Fruit fly (Drosophila melanogaster) whole organism, embryonic: ENCODE data around the gene CG4101.

ENCODE experiments used
- CG10267 ChIP-seq: fragments of 200-800 bp; sonication (Bioruptor generic); optimal IDR thresholded peaks from 2 replicates; lab custom pipeline; 2018; ENCODE audit warnings: missing biosample characterization, mild to moderate bottlenecking, missing genetic modification characterization, moderate library complexity
- CG12155 ChIP-seq: fragments of 200-800 bp; sonication (Bioruptor generic); optimal IDR thresholded peaks from 3 replicates; lab custom pipeline; 2016; ENCODE audit warnings: missing biosample characterization, missing genetic modification characterization
- CG13894 ChIP-seq: fragments of 200-800 bp; sonication (Bioruptor generic); optimal IDR thresholded peaks from 3 replicates; lab custom pipeline; 2018; ENCODE audit warnings: missing biosample characterization, mild to moderate bottlenecking, missing genetic modification characterization, moderate library complexity
- CG14710 ChIP-seq: fragments of 200-800 bp; sonication (Bioruptor generic); optimal IDR thresholded peaks from 3 replicates; lab custom pipeline; 2019; ENCODE audit warnings: missing biosample characterization, mild to moderate bottlenecking, missing genetic modification characterization, moderate library complexity
- CG1603 ChIP-seq: fragments of 200-800 bp; sonication (Bioruptor generic); optimal IDR thresholded peaks from 2 replicates; lab custom pipeline; 2019; ENCODE audit warnings: missing biosample characterization, mild to moderate bottlenecking, missing genetic modification characterization, moderate library complexity
- CG16813 ChIP-seq: fragments of 200-800 bp; sonication (Bioruptor generic); IDR thresholded peaks from 3 replicates; pipeline ENCODE4 v1.3.6; 2022; ENCODE audit warnings: missing biosample characterization, missing genetic modification characterization; ENCODE audit not compliant: partially characterized antibody
- CG17829 ChIP-seq: fragments of 200-800 bp; optimal IDR thresholded peaks from 2 replicates; lab custom pipeline; 2019; ENCODE audit warnings: missing biosample characterization, mild to moderate bottlenecking, missing genetic modification characterization, moderate library complexity
- CG18476 ChIP-seq: fragments of 200-800 bp; sonication (Bioruptor generic); optimal IDR thresholded peaks from 2 replicates; lab custom pipeline; 2016; ENCODE audit warnings: missing biosample characterization, mild to moderate bottlenecking, missing genetic modification characterization
- CG30020 ChIP-seq: fragments of 200-800 bp; optimal IDR thresholded peaks from 2 replicates; lab custom pipeline; 2019; ENCODE audit warnings: missing biosample characterization, mild to moderate bottlenecking, missing genetic modification characterization, moderate library complexity
- CG30403 ChIP-seq: fragments of 200-800 bp; sonication (Bioruptor generic); optimal IDR thresholded peaks from 3 replicates; lab custom pipeline; 2016; ENCODE audit warnings: missing biosample characterization, missing genetic modification characterization
- CG31441 ChIP-seq: fragments of 200-800 bp; sonication (Bioruptor generic); IDR thresholded peaks from 2 replicates; pipeline ENCODE4 v1.3.6; 2022; ENCODE audit warnings: missing biosample characterization, missing genetic modification characterization
- CG32532 ChIP-seq: fragments of 200-800 bp; sonication (Bioruptor generic); IDR thresholded peaks from 2 replicates; pipeline ENCODE4 v1.3.6; 2022; ENCODE audit warnings: missing biosample characterization, missing genetic modification characterization
- CG33213 ChIP-seq: fragments of 200-800 bp; sonication (Bioruptor generic); optimal IDR thresholded peaks from 3 replicates; lab custom pipeline; 2016; ENCODE audit warnings: missing biosample characterization, missing genetic modification characterization
- CG33557 ChIP-seq: fragments of 200-800 bp; sonication (Bioruptor generic); optimal IDR thresholded peaks from 2 replicates; lab custom pipeline; 2019; ENCODE audit warnings: missing biosample characterization, mild to moderate bottlenecking, missing genetic modification characterization, moderate library complexity
- CG3847 ChIP-seq: fragments of 200-800 bp; sonication (Bioruptor generic); IDR thresholded peaks from 2 replicates; pipeline ENCODE4 v1.3.6; 2022; ENCODE audit warnings: missing biosample characterization, missing genetic modification characterization
- CG42726 ChIP-seq: fragments of 200-800 bp; sonication (Bioruptor generic); IDR thresholded peaks from 2 replicates; pipeline ENCODE4 v1.3.6; 2022; ENCODE audit warnings: missing biosample characterization, missing genetic modification characterization; ENCODE audit not compliant: partially characterized antibody
- CG7928 ChIP-seq: fragments of 200-800 bp; sonication (Bioruptor generic); optimal IDR thresholded peaks from 2 replicates; lab custom pipeline; 2017; ENCODE audit warnings: missing biosample characterization, mild to moderate bottlenecking, missing genetic modification characterization
- CG9932 ChIP-seq: fragments of 200-800 bp; sonication (Bioruptor generic); IDR thresholded peaks from 2 replicates; pipeline ENCODE4 v1.3.6; 2022; ENCODE audit warnings: missing biosample characterization, missing genetic modification characterization
- Doc3 ChIP-seq: fragments of 200-800 bp; sonication (Bioruptor generic); IDR thresholded peaks from 3 replicates; pipeline ENCODE4 v1.3.6; 2022; ENCODE audit warnings: missing biosample characterization, missing genetic modification characterization; ENCODE audit not compliant: partially characterized antibody
- Gug ChIP-seq: fragments of 200-800 bp; sonication (Bioruptor generic); IDR thresholded peaks from 4 replicates; pipeline ENCODE4 v1.3.6; 2022; ENCODE audit warnings: missing biosample characterization, missing genetic modification characterization
- HLH54F ChIP-seq: fragments of 200-800 bp; sonication (Bioruptor generic); optimal IDR thresholded peaks from 3 replicates; lab custom pipeline; 2016; ENCODE audit warnings: missing biosample characterization, missing genetic modification characterization
- MBD-R2 ChIP-seq: fragments of 200-800 bp; sonication (Bioruptor generic); IDR thresholded peaks from 2 replicates; pipeline ENCODE4 v1.3.6; 2022; ENCODE audit warnings: missing biosample characterization, missing genetic modification characterization
- Max ChIP-seq: fragments of 200-800 bp; sonication (Bioruptor generic); optimal IDR thresholded peaks from 2 replicates; lab custom pipeline; 2016; ENCODE audit warnings: missing biosample characterization, mild to moderate bottlenecking, missing genetic modification characterization
- Nf-YC ChIP-seq: fragments of 200-800 bp; optimal IDR thresholded peaks from 3 replicates; lab custom pipeline; 2019; ENCODE audit warnings: missing biosample characterization, mild to moderate bottlenecking, missing genetic modification characterization, moderate library complexity
- Side ChIP-seq: fragments of 200-800 bp; sonication (Bioruptor generic); optimal IDR thresholded peaks from 2 replicates; lab custom pipeline; 2016; ENCODE audit warnings: missing biosample characterization, missing genetic modification characterization
- Sin3A ChIP-seq: fragments of >200 bp; optimal IDR thresholded peaks from 2 replicates; lab custom pipeline; 2018
- Spps ChIP-seq: fragments of 200-800 bp; sonication (Bioruptor generic); optimal IDR thresholded peaks from 2 replicates; lab custom pipeline; 2018; ENCODE audit warnings: missing biosample characterization, mild to moderate bottlenecking, missing genetic modification characterization
- Sry-β ChIP-seq: fragments of 200-800 bp; sonication (Bioruptor generic); optimal IDR thresholded peaks from 2 replicates; lab custom pipeline; 2018; ENCODE audit warnings: missing biosample characterization, mild to moderate bottlenecking, missing genetic modification characterization, moderate library complexity
- amos ChIP-seq: fragments of 200-800 bp; sonication (Bioruptor generic); IDR thresholded peaks from 2 replicates; pipeline ENCODE4 v1.3.6; 2022; ENCODE audit warnings: missing biosample characterization, missing genetic modification characterization; ENCODE audit not compliant: partially characterized antibody
- aop ChIP-seq: fragments of 200-800 bp; sonication (Bioruptor generic); IDR thresholded peaks from 2 replicates; pipeline ENCODE4 v1.3.6; 2022; ENCODE audit warnings: missing biosample characterization, missing genetic modification characterization
- bbx ChIP-seq: fragments of 200-800 bp; sonication (Bioruptor generic); IDR thresholded peaks from 2 replicates; pipeline ENCODE4 v1.3.6; 2022; ENCODE audit warnings: missing biosample characterization, missing genetic modification characterization; ENCODE audit not compliant: partially characterized antibody
- dati ChIP-seq: fragments of 200-800 bp; sonication (Bioruptor generic); IDR thresholded peaks from 2 replicates; pipeline ENCODE4 v1.3.6; 2022; ENCODE audit warnings: missing biosample characterization, missing genetic modification characterization
- dm ChIP-seq: fragments of 200-800 bp; sonication (Bioruptor generic); optimal IDR thresholded peaks from 3 replicates; lab custom pipeline; 2016; ENCODE audit warnings: missing biosample characterization, missing genetic modification characterization
- en ChIP-seq: fragments of 200-800 bp; sonication (Bioruptor generic); optimal IDR thresholded peaks from 2 replicates; lab custom pipeline; 2016; ENCODE audit warnings: missing biosample characterization, missing genetic modification characterization
- fd96Cb ChIP-seq: fragments of 200-800 bp; sonication (Bioruptor generic); optimal IDR thresholded peaks from 2 replicates; lab custom pipeline; 2018; ENCODE audit warnings: missing biosample characterization, mild to moderate bottlenecking, missing genetic modification characterization, moderate library complexity
- gfzf ChIP-seq: fragments of 200-800 bp; sonication (Bioruptor generic); optimal IDR thresholded peaks from 2 replicates; lab custom pipeline; 2016; ENCODE audit warnings: missing biosample characterization, mild to moderate bottlenecking, missing genetic modification characterization, moderate library complexity
- grau ChIP-seq: fragments of 200-800 bp; optimal IDR thresholded peaks from 3 replicates; lab custom pipeline; 2019; ENCODE audit warnings: missing biosample characterization, mild to moderate bottlenecking, missing genetic modification characterization, moderate library complexity
- gro ChIP-seq: fragments of 200-800 bp; sonication (Bioruptor generic); optimal IDR thresholded peaks from 2 replicates; lab custom pipeline; 2016; ENCODE audit warnings: missing biosample characterization, missing genetic modification characterization
- knrl ChIP-seq: fragments of 200-800 bp; sonication (Bioruptor generic); IDR thresholded peaks from 3 replicates; pipeline ENCODE4 v1.3.6; 2022; ENCODE audit warnings: missing biosample characterization, missing genetic modification characterization; ENCODE audit not compliant: partially characterized antibody
- lilli ChIP-seq: fragments of 200-800 bp; sonication (Bioruptor generic); optimal IDR thresholded peaks from 3 replicates; lab custom pipeline; 2016; ENCODE audit warnings: missing biosample characterization, missing genetic modification characterization
- lmd ChIP-seq: fragments of 200-800 bp; sonication (Bioruptor generic); IDR thresholded peaks from 2 replicates; pipeline ENCODE4 v1.3.6; 2022; ENCODE audit warnings: missing biosample characterization, missing genetic modification characterization
- sd ChIP-seq: fragments of 200-800 bp; sonication (Bioruptor generic); optimal IDR thresholded peaks from 3 replicates; lab custom pipeline; 2018; ENCODE audit warnings: missing biosample characterization, mild to moderate bottlenecking, missing genetic modification characterization, moderate library complexity
- slbo ChIP-seq: fragments of 200-800 bp; sonication (Bioruptor generic); IDR thresholded peaks from 2 replicates; pipeline ENCODE4 v1.3.6; 2022; ENCODE audit warnings: missing biosample characterization, missing genetic modification characterization
- stwl ChIP-seq: fragments of 200-800 bp; sonication (Bioruptor generic); optimal IDR thresholded peaks from 3 replicates; lab custom pipeline; 2018; ENCODE audit warnings: missing biosample characterization, mild to moderate bottlenecking, missing genetic modification characterization, moderate library complexity
- sug ChIP-seq: fragments of 200-800 bp; optimal IDR thresholded peaks from 2 replicates; lab custom pipeline; 2019; ENCODE audit warnings: missing biosample characterization, mild to moderate bottlenecking, missing genetic modification characterization, moderate library complexity
- toy ChIP-seq: fragments of 200-800 bp; sonication (Bioruptor generic); IDR thresholded peaks from 2 replicates; pipeline ENCODE4 v1.3.6; 2022; ENCODE audit warnings: missing biosample characterization, missing genetic modification characterization
- vvl ChIP-seq: fragments of 200-800 bp; sonication (Bioruptor generic); IDR thresholded peaks from 2 replicates; pipeline ENCODE4 v1.3.6; 2022; ENCODE audit warnings: missing biosample characterization, missing genetic modification characterization
- wdn ChIP-seq: fragments of 200-800 bp; sonication (Bioruptor generic); IDR thresholded peaks from 2 replicates; pipeline ENCODE4 v1.3.6; 2022; ENCODE audit warnings: missing biosample characterization, missing genetic modification characterization
- wor ChIP-seq: fragments of 200-800 bp; sonication (Bioruptor generic); IDR thresholded peaks from 2 replicates; pipeline ENCODE4 v1.3.6; 2022; ENCODE audit warnings: missing biosample characterization, missing genetic modification characterization

CG4101 gene

dm6 chr3L:16584074-16584578 lies 28.2 kb upstream of the CG4101 start, which contains the start of gene UQCR-C2 (continued):
- peak; percentile 96 for TF ChIP-seq CG31441
- TF ChIP-seq Doc3 (GFP tag; lab: Robert Waterston, UW): peak; percentile 33; the same call in 1 of the 3 replicates
- TF ChIP-seq Side (GFP tag; lab: Kevin White, UChicago): peak; percentile 1
- TF ChIP-seq CG1603 (tag; lab: Kevin White, UChicago): peak; percentile 79
- peak; percentile 71 for TF ChIP-seq CG33213 (GFP tag; lab: Kevin White, UChicago)
- peak; percentile 19 for TF ChIP-seq lilli (GFP tag; lab: Kevin White, UChicago)
- TF ChIP-seq Sry-β (GFP tag; lab: Kevin White, UChicago): peak; percentile 34
- peak; percentile 37 for TF ChIP-seq CG7928 (GFP tag; lab: Kevin White, UChicago)
- TF ChIP-seq CG42726 (GFP tag; lab: Robert Waterston, UW): peak; percentile 44; the same call in 1 of the 2 replicates
- no peak for TF ChIP-seq aop (GFP tag; lab: Robert Waterston, UW)
- TF ChIP-seq bbx (GFP tag; lab: Robert Waterston, UW): peak; percentile 38
- peak; percentile 49 for TF ChIP-seq vvl (GFP tag; lab: Robert Waterston, UW)
- TF ChIP-seq CG18476 (GFP tag; lab: Kevin White, UChicago): no peak
- TF ChIP-seq en (GFP tag; lab: Kevin White, UChicago): no peak
- TF ChIP-seq CG16813 (GFP tag; lab: Robert Waterston, UW): peak; percentile 52; the same call in 2 of the 3 replicates
- peak; percentile 9 for TF ChIP-seq Max (GFP tag; lab: Kevin White, UChicago)
- peak; percentile 98 for TF ChIP-seq gfzf (GFP tag; lab: Kevin White, UChicago)
- peak; percentile 8 for TF ChIP-seq CG30403 (GFP tag; lab: Kevin White, UChicago)
- TF ChIP-seq CG14710: peak; percentile 58
- TF ChIP-seq Nf-YC (tag; lab: Kevin White, UChicago): peak; percentile 29
- no peak for TF ChIP-seq wdn (GFP tag; lab: Robert Waterston, UW)
- TF ChIP-seq CG10267: peak; percentile 55
- TF ChIP-seq CG33557: peak; percentile 29
- peak; percentile 71 for TF ChIP-seq stwl
- peak; percentile 54 for TF ChIP-seq gro (GFP tag; lab: Kevin White, UChicago)
- peak; percentile 11 for TF ChIP-seq HLH54F
- TF ChIP-seq CG17829: peak; percentile 60
- no peak for TF ChIP-seq fd96Cb (tag; lab: Kevin White, UChicago)
- peak; percentile 27; the same call in 1 of the 2 replicates for TF ChIP-seq CG9932
- TF ChIP-seq dati (GFP tag; lab: Robert Waterston, UW): no peak
- 0 out of 2 replicates have a peak, but pooled peaks have one; percentile 6 for TF ChIP-seq lmd (GFP tag; lab: Robert Waterston, UW)
- TF ChIP-seq slbo (GFP tag; lab: Robert Waterston, UW): peak; percentile 17; the same call in 1 of the 2 replicates
- TF ChIP-seq sug (tag; lab: Kevin White, UChicago): peak; percentile 49
- TF ChIP-seq knrl (GFP tag; lab: Robert Waterston, UW): peak; percentile 35; the same call in 1 of the 3 replicates
- TF ChIP-seq wor (GFP tag; lab: Robert Waterston, UW): no peak
- no peak for TF ChIP-seq toy (GFP tag; lab: Robert Waterston, UW)
- TF ChIP-seq MBD-R2 (GFP tag; lab: Robert Waterston, UW): peak; percentile 86
- TF ChIP-seq Spps (tag; lab: Kevin White, UChicago): no peak
- TF ChIP-seq Gug (GFP tag; lab: Robert Waterston, UW): no peak
- TF ChIP-seq CG30020 (tag; lab: Kevin White, UChicago): peak; percentile 47
- TF ChIP-seq CG12155 (GFP tag; lab: Kevin White, UChicago): no peak
- TF ChIP-seq sd (tag; lab: Kevin White, UChicago): peak; percentile 63
- peak; percentile 16; the same call in 1 of the 2 replicates for TF ChIP-seq CG32532 (GFP tag; lab: Robert Waterston, UW)
- peak; percentile 39 for TF ChIP-seq Sin3A (lab: Kevin White, UChicago)
- peak; percentile 54 for TF ChIP-seq CG13894 (tag; lab: Kevin White, UChicago)
- TF ChIP-seq grau (tag; lab: Kevin White, UChicago): peak; percentile 41
- TF ChIP-seq CG3847 (GFP tag; lab: Robert Waterston, UW): peak; percentile 38; the same call in 1 of the 2 replicates
- TF ChIP-seq dm (GFP tag; lab: Kevin White, UChicago): no peak
- TF ChIP-seq amos: peak; percentile 30; the same call in 1 of the 2 replicates
